Fruit fly (Drosophila melanogaster) whole organism, adult: ENCODE results near the gene Zip71B.

ENCODE experiments used
- CG12768 ChIP-seq: fragments of 200-800 bp; sonication (Bioruptor generic); optimal IDR thresholded peaks from 2 replicates; lab custom pipeline; 2017; ENCODE audit warnings: missing biosample characterization, missing genetic modification characterization, mild to moderate bottlenecking, moderate library complexity, missing genetic modification reagents
- Hr96 ChIP-seq: fragments of 200-800 bp; sonication (Bioruptor generic); optimal IDR thresholded peaks from 2 replicates; lab custom pipeline; 2016; ENCODE audit warnings: missing biosample characterization, missing genetic modification characterization
- cic ChIP-seq: fragments of 200-800 bp; sonication (Bioruptor generic); optimal IDR thresholded peaks from 2 replicates; lab custom pipeline; 2017; ENCODE audit warnings: missing biosample characterization, mild to moderate bottlenecking, missing genetic modification characterization, moderate library complexity
- kay ChIP-seq: fragments of 200-800 bp; sonication (Bioruptor generic); peaks from one replicate; lab custom pipeline; 2016; ENCODE audit warnings: missing biosample characterization, missing genetic modification characterization, borderline replicate concordance

DNA sequence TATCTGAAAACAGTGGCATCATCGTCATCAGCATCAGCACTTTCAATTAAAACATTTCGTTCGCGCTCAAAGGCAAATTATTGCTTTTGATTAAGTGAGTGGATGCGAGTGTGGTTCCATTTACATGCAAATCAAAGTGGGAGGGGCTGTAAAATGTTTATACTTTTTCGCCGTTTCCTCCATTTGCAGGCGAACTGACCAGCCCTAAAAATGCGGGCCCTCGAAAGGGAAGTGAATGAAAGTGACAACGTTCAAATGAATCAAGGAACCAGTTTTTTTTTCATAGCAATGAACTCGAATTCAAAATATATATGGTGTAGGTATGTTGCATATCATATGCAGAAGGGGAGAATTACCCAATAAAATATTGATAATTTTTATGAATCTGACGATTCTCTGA lies 18.5 kb downstream of the Zip71B start:
- TF ChIP-seq cic (no peak), CG12768 (no peak), Hr96 (GFP tag; lab: Kevin White, UChicago) (no peak), kay (no peak)
